Worm (Caenorhabditis elegans) whole organism, L2 larva: ENCODE results near the gene sec-15.

Source experiments
- Y55F3AM.14 ChIP-seq: fragments of 200-800 bp; sonication (Bioruptor generic); optimal IDR thresholded peaks from 2 replicates; lab custom pipeline; 2018; ENCODE audit warnings: mild to moderate bottlenecking, missing genetic modification characterization, missing compliant biosample characterization
- ama-1 ChIP-seq: fragments of 150-350 bp; optimal IDR thresholded peaks from 2 replicates; lab custom pipeline; 2018; ENCODE audit warnings: inconsistent platforms

- peak; percentile 39 for TF ChIP-seq Y55F3AM.14 (GFP tag; lab: Kevin White, UChicago)
- no peak for TF ChIP-seq ama-1 (lab: Kevin White, UChicago)
Measured at ce11 chrX:8806070-8806799, 29.3 kb downstream of the sec-15 start, which contains the start of gene R04E5.8.
